Worm (Caenorhabditis elegans) whole organism, midembryonic: ENCODE results near the gene ZK121.2.

Experiments
- flt-1 ChIP-seq: fragments of 200-800 bp; sonication (Bioruptor generic); IDR thresholded peaks from 2 replicates; pipeline ENCODE4 v1.3.6; 2022; ENCODE audit warnings: missing genetic modification characterization, missing compliant biosample characterization
- klf-2 ChIP-seq: fragments of 200-800 bp; sonication (Bioruptor generic); conservative IDR thresholded peaks from 2 replicates; pipeline ENCODE4 v1.3.6; 2022; ENCODE audit warnings: missing genetic modification reagents, missing genetic modification characterization, missing compliant biosample characterization
- ztf-29 ChIP-seq: fragments of 200-800 bp; sonication (Bioruptor generic); IDR thresholded peaks from 2 replicates; pipeline ENCODE4 v1.3.6; 2022; ENCODE audit warnings: missing genetic modification reagents, missing genetic modification characterization, missing compliant biosample characterization

DNA sequence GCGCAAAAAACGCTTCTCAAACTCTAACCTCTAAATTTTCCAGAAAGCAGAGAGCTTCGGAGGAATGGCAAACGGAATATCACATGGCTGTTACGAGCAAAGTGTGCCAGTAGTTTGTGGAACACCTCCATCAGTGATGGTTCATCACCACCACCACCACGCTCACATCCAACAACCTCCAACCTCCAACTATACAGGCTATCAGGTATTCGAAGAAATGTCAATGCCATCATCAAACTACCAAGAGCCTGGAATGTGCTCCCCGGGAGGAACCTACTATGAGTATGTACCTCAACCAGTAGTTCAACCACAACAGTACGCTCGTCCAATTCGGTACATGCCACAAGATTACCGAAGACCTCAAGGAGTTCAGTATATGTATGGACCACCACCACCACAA is 2.1 kb downstream of the ZK121.2 start:
- no peak for TF ChIP-seq klf-2 (GFP tag; lab: Robert Waterston, UW)
- no peak for TF ChIP-seq ztf-29
- no peak for TF ChIP-seq flt-1
